Worm (Caenorhabditis elegans) whole organism, L3 larva: ENCODE results near the gene elp-1.

Experiments
- R02D3.7 ChIP-seq: fragments of 150-350 bp; optimal IDR thresholded peaks from 2 replicates; lab custom pipeline; 2014; ENCODE audit warnings: missing biosample characterization, missing genetic modification characterization
- aly-2 ChIP-seq: fragments of 150-350 bp; optimal IDR thresholded peaks from 2 replicates; lab custom pipeline; 2014; ENCODE audit warnings: missing biosample characterization, missing genetic modification characterization
- ama-1 ChIP-seq: fragments of 150-350 bp; optimal IDR thresholded peaks from 2 replicates; lab custom pipeline; 2018
- ceh-16 ChIP-seq: sonication (generic microtip); optimal IDR thresholded peaks from 2 replicates; lab custom pipeline; 2017; ENCODE audit warnings: missing biosample characterization, missing genetic modification characterization
- ceh-28 ChIP-seq: fragments of 150-350 bp; optimal IDR thresholded peaks from 2 replicates; lab custom pipeline; 2014; ENCODE audit warnings: missing biosample characterization, missing genetic modification reagents, missing genetic modification characterization
- ceh-82 ChIP-seq: fragments of 150-350 bp; optimal IDR thresholded peaks from 2 replicates; lab custom pipeline; 2014; ENCODE audit warnings: missing biosample characterization, missing genetic modification characterization
- ceh-9 ChIP-seq: sonication (generic microtip); optimal IDR thresholded peaks from 2 replicates; lab custom pipeline; 2018; ENCODE audit warnings: missing biosample characterization, missing genetic modification characterization
- egl-27 ChIP-seq: sonication (generic microtip); optimal IDR thresholded peaks from 4 replicates; lab custom pipeline; 2017; ENCODE audit warnings: missing biosample characterization, missing genetic modification reagents, missing genetic modification characterization
- eor-1 ChIP-seq, 2 experiments: fragments of 150-350 bp; optimal IDR thresholded peaks; 2 replicates each; lab custom pipeline; 2014 to 2018; ENCODE audit warnings: missing biosample characterization in 2 of 2, missing genetic modification characterization in 2 of 2
- fkh-10 ChIP-seq: sonication (generic microtip); optimal IDR thresholded peaks from 2 replicates; lab custom pipeline; 2017; ENCODE audit warnings: missing biosample characterization, missing genetic modification reagents, missing genetic modification characterization
- fkh-2 ChIP-seq: fragments of 150-350 bp; optimal IDR thresholded peaks from 2 replicates; lab custom pipeline; 2014; ENCODE audit warnings: missing biosample characterization, missing genetic modification reagents, missing genetic modification characterization
- fos-1 ChIP-seq: fragments of 150-350 bp; optimal IDR thresholded peaks from 2 replicates; lab custom pipeline; 2014; ENCODE audit warnings: missing biosample characterization, missing genetic modification characterization
- hmg-11 ChIP-seq: sonication (generic microtip); optimal IDR thresholded peaks from 2 replicates; lab custom pipeline; 2016; ENCODE audit warnings: missing genetic modification characterization, missing compliant biosample characterization
- jun-1 ChIP-seq: fragments of 150-350 bp; optimal IDR thresholded peaks from 2 replicates; lab custom pipeline; 2014; ENCODE audit warnings: missing biosample characterization, missing genetic modification reagents, missing genetic modification characterization
- lin-15B ChIP-seq: fragments of 150-350 bp; optimal IDR thresholded peaks from 2 replicates; lab custom pipeline; 2014; ENCODE audit warnings: missing biosample characterization, missing genetic modification characterization
- lin-39 ChIP-seq: fragments of 150-350 bp; optimal IDR thresholded peaks from 2 replicates; lab custom pipeline; 2018; ENCODE audit warnings: missing biosample characterization, missing genetic modification reagents, missing genetic modification characterization
- mdl-1 ChIP-seq: fragments of 150-350 bp; optimal IDR thresholded peaks from 2 replicates; lab custom pipeline; 2014; ENCODE audit warnings: missing biosample characterization, missing genetic modification characterization
- nfya-1 ChIP-seq: sonication (generic microtip); optimal IDR thresholded peaks from 2 replicates; lab custom pipeline; 2017; ENCODE audit warnings: missing genetic modification characterization, mild to moderate bottlenecking, missing compliant biosample characterization, antibody characterized with exemption, moderate library complexity; ENCODE audit not compliant: insufficient read depth
- nhr-12 ChIP-seq: fragments of 150-350 bp; optimal IDR thresholded peaks from 2 replicates; lab custom pipeline; 2014; ENCODE audit warnings: missing biosample characterization, missing genetic modification characterization
- nhr-23 ChIP-seq: fragments of 150-350 bp; optimal IDR thresholded peaks from 2 replicates; lab custom pipeline; 2014; ENCODE audit warnings: missing biosample characterization, missing genetic modification reagents, missing genetic modification characterization
- nhr-237 ChIP-seq: fragments of 150-350 bp; optimal IDR thresholded peaks from 2 replicates; lab custom pipeline; 2014; ENCODE audit warnings: missing biosample characterization, missing genetic modification characterization
- nhr-25 ChIP-seq: sonication (generic microtip); optimal IDR thresholded peaks from 2 replicates; lab custom pipeline; 2017; ENCODE audit warnings: missing biosample characterization, missing genetic modification characterization
- nhr-67 ChIP-seq: fragments of 150-350 bp; optimal IDR thresholded peaks from 2 replicates; lab custom pipeline; 2014; ENCODE audit warnings: missing biosample characterization, missing genetic modification characterization
- nhr-76 ChIP-seq: fragments of 150-350 bp; sonication (generic microtip); optimal IDR thresholded peaks from 5 replicates; lab custom pipeline; 2014; ENCODE audit warnings: missing biosample characterization, missing genetic modification characterization
- nhr-77 ChIP-seq: fragments of 150-350 bp; optimal IDR thresholded peaks from 2 replicates; lab custom pipeline; 2014; ENCODE audit warnings: missing biosample characterization, missing genetic modification characterization
- pha-4 ChIP-seq: fragments of 150-350 bp; optimal IDR thresholded peaks from 2 replicates; lab custom pipeline; 2014; ENCODE audit warnings: missing biosample characterization, missing genetic modification reagents, missing genetic modification characterization
- pqm-1 ChIP-seq: fragments of 150-350 bp; optimal IDR thresholded peaks from 2 replicates; lab custom pipeline; 2017; ENCODE audit warnings: missing biosample characterization, missing genetic modification characterization, inconsistent platforms
- snpc-4 ChIP-seq: fragments of 150-350 bp; optimal IDR thresholded peaks from 2 replicates; lab custom pipeline; 2014; ENCODE audit warnings: missing biosample characterization, missing genetic modification characterization
- tbx-2 ChIP-seq: sonication (generic microtip); optimal IDR thresholded peaks from 2 replicates; lab custom pipeline; 2016; ENCODE audit warnings: mild to moderate bottlenecking, missing genetic modification characterization, missing compliant biosample characterization
- unc-62 ChIP-seq: fragments of 150-350 bp; sonication (generic microtip); optimal IDR thresholded peaks from 4 replicates; lab custom pipeline; 2014; ENCODE audit warnings: missing biosample characterization, missing genetic modification reagents, missing genetic modification characterization
- zag-1 ChIP-seq: fragments of 150-350 bp; optimal IDR thresholded peaks from 2 replicates; lab custom pipeline; 2014; ENCODE audit warnings: missing biosample characterization, missing genetic modification characterization
- ztf-11 ChIP-seq: fragments of 150-350 bp; optimal IDR thresholded peaks from 2 replicates; lab custom pipeline; 2014; ENCODE audit warnings: missing biosample characterization, missing genetic modification characterization
- ztf-4 ChIP-seq: fragments of 150-350 bp; optimal IDR thresholded peaks from 2 replicates; lab custom pipeline; 2014; ENCODE audit warnings: missing biosample characterization, missing genetic modification characterization

Gene elp-1

DNA sequence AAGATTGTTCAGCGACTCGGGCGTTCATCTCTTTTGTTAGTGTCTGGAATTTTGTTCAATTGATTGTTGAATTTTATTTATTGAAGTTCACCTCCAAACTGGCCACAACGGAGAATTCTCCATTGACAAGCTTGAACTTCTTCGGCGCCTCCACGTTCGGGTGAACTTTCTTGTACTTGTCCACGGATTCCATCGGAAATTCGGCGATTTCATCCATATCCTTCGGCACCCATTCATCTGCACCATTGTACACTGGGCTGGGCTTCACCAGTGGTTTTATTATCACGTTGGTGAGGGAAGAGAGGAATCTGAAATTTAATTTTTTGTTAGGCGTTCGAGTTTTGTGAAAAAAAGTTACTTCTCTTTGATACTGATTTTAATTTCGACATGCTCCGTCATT, 42.5 kb downstream of the elp-1 start:
- TF ChIP-seq mdl-1 (no peak), nhr-12 (no peak), hmg-11 (no peak), fkh-2 (tag; lab: Kevin White, UChicago) (no peak), nhr-25 (tag; lab: Kevin White, UChicago) (no peak), zag-1 (tag; lab: Kevin White, UChicago) (no peak), R02D3.7 (no peak), ceh-16 (tag; lab: Kevin White, UChicago) (no peak), nhr-237 (no peak), ama-1 (lab: Kevin White, UChicago) (no peak)

- TF ChIP-seq nhr-77 (no peak), nhr-67 (tag; lab: Kevin White, UChicago) (no peak), tbx-2 (tag; lab: Kevin White, UChicago) (no peak), nfya-1 (tag; lab: Kevin White, UChicago) (no peak), eor-1 (tag; optimal IDR thresholded peaks at IDR 0.05; lab: Kevin White, UChicago) (no peak), ztf-11 (tag; lab: Kevin White, UChicago) (no peak), aly-2 (tag; lab: Kevin White, UChicago) (no peak), zag-1 (tag; lab: Kevin White, UChicago) (no peak), nhr-12 (no peak), lin-15B (tag; lab: Kevin White, UChicago) (no peak), pha-4 (no peak), nhr-76 (no peak), lin-39 (tag; lab: Kevin White, UChicago) (no peak), fkh-10 (no peak), pqm-1 (tag; lab: Kevin White, UChicago) (no peak), nhr-23 (no peak), ceh-9 (no peak)
Observed at ce11 chrV:20722447-20722846, 47.5 kb downstream of the elp-1 start.

- TF ChIP-seq pha-4 = no peak
- TF ChIP-seq hmg-11 = no peak
- no peak for TF ChIP-seq ceh-82 (tag; lab: Kevin White, UChicago)
- no peak for TF ChIP-seq egl-27 (tag; lab: Kevin White, UChicago)
- TF ChIP-seq aly-2 (tag; lab: Kevin White, UChicago) = no peak
- TF ChIP-seq ceh-28 (tag; lab: Kevin White, UChicago) = no peak
- no peak for TF ChIP-seq ceh-9
- TF ChIP-seq fkh-2 (tag; lab: Kevin White, UChicago) = no peak
- no peak for TF ChIP-seq unc-62 (GFP tag; lab: Kevin White, UChicago)
- no peak for TF ChIP-seq ama-1 (lab: Kevin White, UChicago)
Observed at ce11 chrV:20721934-20722333, 48.0 kb downstream of the elp-1 start, which contains the start of gene Y44A6C.2. Gene Y44A6C.2, plus strand, starts transcription at chrV:20722234.

DNA sequence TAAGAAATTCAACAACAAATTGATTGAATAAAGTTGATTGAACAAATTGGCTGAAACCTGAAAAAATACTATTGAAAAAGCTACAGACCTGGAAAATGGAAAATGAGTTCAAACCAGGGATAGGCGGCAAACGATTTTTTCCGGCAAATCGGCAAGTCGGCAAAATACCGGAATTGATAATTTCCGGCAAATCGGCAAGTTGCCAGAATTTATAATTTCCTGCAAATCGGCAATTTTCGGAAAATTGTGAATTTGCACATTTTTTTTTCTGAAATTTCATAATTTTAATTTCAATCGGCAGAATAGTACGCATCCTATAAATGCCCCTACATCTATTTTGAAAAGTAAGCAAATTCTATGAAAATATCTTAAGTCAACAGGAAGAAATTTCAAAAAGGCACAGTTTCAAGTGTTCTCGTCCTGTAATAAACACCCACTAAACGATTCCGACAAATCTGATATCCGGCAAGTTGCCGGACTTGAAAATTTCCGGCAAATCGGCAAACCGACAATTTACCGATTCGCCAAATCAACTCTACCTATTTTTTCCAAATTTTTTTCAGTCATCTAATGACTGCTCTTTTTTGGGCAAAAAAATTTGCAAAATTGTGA, 53.0 kb downstream of the elp-1 start:
- TF ChIP-seq nhr-76 (no peak), pha-4 (peak; percentile 7), lin-15B (tag; lab: Kevin White, UChicago) (no peak), ama-1 (lab: Kevin White, UChicago) (peak; percentile 88)
- TF ChIP-seq, all 47 proteins: peak for 2

ce11 chrV:20716267-20716666, 53.7 kb downstream of the elp-1 start:
- no peak for TF ChIP-seq snpc-4 (tag; lab: Kevin White, UChicago)
- TF ChIP-seq fos-1 (tag; lab: Kevin White, UChicago) = no peak
- no peak for TF ChIP-seq eor-1 (tag; optimal IDR thresholded peaks at IDR 0.05; lab: Kevin White, UChicago)
- no peak for TF ChIP-seq nhr-67 (tag; lab: Kevin White, UChicago)
- no peak for TF ChIP-seq lin-39 (tag; lab: Kevin White, UChicago)
- TF ChIP-seq nfya-1 (tag; lab: Kevin White, UChicago) = no peak
- no peak for TF ChIP-seq jun-1 (tag; lab: Kevin White, UChicago)
- TF ChIP-seq fkh-10 = no peak
- no peak for TF ChIP-seq ztf-4 (tag; lab: Kevin White, UChicago)
